Fruit fly (Drosophila melanogaster): ENCODE measurements around the gene pira.

Gene pira

dm6 chrX:12735478-12736428 lies 27.7 kb downstream of the pira start (continued):
- TF ChIP-seq CG10209 (GFP tag; optimal IDR thresholded peaks at IDR 0.05): peak; percentile 90
- peak; percentile 95 to 98 for TF ChIP-seq Pdp1 (GFP tag; optimal IDR thresholded peaks at IDR 0.05)
- peak; percentile 67 for TF ChIP-seq CG4707 (GFP tag; optimal IDR thresholded peaks at IDR 0.05)
- no peak; the same call in none of the 2 replicates for TF ChIP-seq CG4404 (GFP tag; IDR thresholded peaks at IDR 0.05)
- TF ChIP-seq mld (GFP tag; IDR thresholded peaks at IDR 0.05; ENCODE audit: partially characterized antibody): no peak
- peak; percentile 90 for TF ChIP-seq ems (GFP tag; optimal IDR thresholded peaks at IDR 0.05)
- TF ChIP-seq CG10543 (GFP tag; optimal IDR thresholded peaks at IDR 0.05): peak; percentile 73
- peak; percentile 93 for TF ChIP-seq Sox102F (GFP tag; optimal IDR thresholded peaks at IDR 0.05)
- TF ChIP-seq CG12071 (GFP tag; optimal IDR thresholded peaks at IDR 0.05): peak; percentile 77
- TF ChIP-seq unpg (GFP tag; optimal IDR thresholded peaks at IDR 0.05): peak; percentile 89
- peak; percentile 21 for TF ChIP-seq Drgx (GFP tag; IDR thresholded peaks at IDR 0.05)
- peak; percentile 74 for TF ChIP-seq CG10565 (GFP tag; optimal IDR thresholded peaks at IDR 0.05)
- TF ChIP-seq ATbp (GFP tag; optimal IDR thresholded peaks at IDR 0.05): peak; percentile 85
- TF ChIP-seq CG15073 (GFP tag; optimal IDR thresholded peaks at IDR 0.05): peak; percentile 69
- no peak for TF ChIP-seq bowl (GFP tag; IDR thresholded peaks at IDR 0.05)
- TF ChIP-seq Meics (GFP tag; optimal IDR thresholded peaks at IDR 0.05): peak; percentile 97
- TF ChIP-seq schlank (tag; optimal IDR thresholded peaks at IDR 0.05): peak; percentile 87
- TF ChIP-seq dati (GFP tag; IDR thresholded peaks at IDR 0.05): 0 out of 2 replicates have a peak, but pooled peaks have one; percentile 5
- no peak for TF ChIP-seq nerfin-2 (GFP tag; IDR thresholded peaks at IDR 0.05; ENCODE audit: partially characterized antibody)
- TF ChIP-seq E2f2 (GFP tag; IDR thresholded peaks at IDR 0.05): peak; percentile 47
- peak; percentile 60 for TF ChIP-seq mirr (GFP tag; optimal IDR thresholded peaks at IDR 0.05)
- peak; percentile 73; the same call in 1 of the 3 replicates for TF ChIP-seq Optix (GFP tag; IDR thresholded peaks at IDR 0.05)
- peak; percentile 98 for TF ChIP-seq CG12104 (GFP tag; optimal IDR thresholded peaks at IDR 0.05)
- TF ChIP-seq CG31365 (tag; optimal IDR thresholded peaks at IDR 0.05): peak; percentile 66
- TF ChIP-seq CHES-1-like (GFP tag; optimal IDR thresholded peaks at IDR 0.05): peak; percentile 84
- TF ChIP-seq kni (GFP tag; optimal IDR thresholded peaks at IDR 0.05): peak; percentile 81
- TF ChIP-seq mam (GFP tag; optimal IDR thresholded peaks at IDR 0.05): peak; percentile 92
- TF ChIP-seq CG2889 (GFP tag; IDR thresholded peaks at IDR 0.05): peak; percentile 70; the same call in 2 of the 3 replicates
- no peak for TF ChIP-seq dan (GFP tag; IDR thresholded peaks at IDR 0.05)
- peak; percentile 89 for TF ChIP-seq Six4 (GFP tag; optimal IDR thresholded peaks at IDR 0.05)
- TF ChIP-seq Eip74EF (GFP tag; optimal IDR thresholded peaks at IDR 0.05): peak in 1 of 2 experiments; percentile 90
- TF ChIP-seq Bgb (GFP tag; IDR thresholded peaks at IDR 0.05; ENCODE audit: partially characterized antibody): no peak
- TF ChIP-seq pfk (GFP tag; optimal IDR thresholded peaks at IDR 0.05): peak; percentile 38
- peak; percentile 90 for TF ChIP-seq CG12155 (GFP tag; optimal IDR thresholded peaks at IDR 0.05)
- peak; percentile 94 for TF ChIP-seq nau (GFP tag; optimal IDR thresholded peaks at IDR 0.05)
- TF ChIP-seq Jarid2 (GFP tag; optimal IDR thresholded peaks at IDR 0.05): peak; percentile 79
- TF ChIP-seq ara (GFP tag; IDR thresholded peaks at IDR 0.05): peak; percentile 74
- peak; percentile 83 for TF ChIP-seq en (GFP tag; optimal IDR thresholded peaks at IDR 0.05)
- TF ChIP-seq BEAF-32 (GFP tag; optimal IDR thresholded peaks at IDR 0.05): peak; percentile 28
- peak; percentile 83 for TF ChIP-seq trem (tag; optimal IDR thresholded peaks at IDR 0.05)
- TF ChIP-seq CG16815 (GFP tag; optimal IDR thresholded peaks at IDR 0.05): peak; percentile 98
- peak; percentile 95 for TF ChIP-seq CG4424 (GFP tag; optimal IDR thresholded peaks at IDR 0.05)
- TF ChIP-seq CG6765 (GFP tag; optimal IDR thresholded peaks at IDR 0.05): peak; percentile 86
- peak; percentile 68 for TF ChIP-seq Aef1 (GFP tag; IDR thresholded peaks at IDR 0.05)
- peak; percentile 81 for TF ChIP-seq CG3407 (GFP tag; optimal IDR thresholded peaks at IDR 0.05)
- no peak for TF ChIP-seq vnd (GFP tag; IDR thresholded peaks at IDR 0.05; ENCODE audit: partially characterized antibody)
- peak; percentile 93 for TF ChIP-seq grau (tag; optimal IDR thresholded peaks at IDR 0.05)

Data from whole organism, embryonic.